Fruit fly (Drosophila melanogaster) whole organism, embryonic: Measurements from ENCODE around the gene Gcat.

Experiments
- Aef1 ChIP-seq: fragments of 200-800 bp; sonication (Bioruptor generic); IDR thresholded peaks from 3 replicates; pipeline ENCODE4 v1.3.6; 2022; ENCODE audit warnings: missing biosample characterization, missing genetic modification characterization
- Atf6 ChIP-seq: fragments of 200-800 bp; sonication (Bioruptor generic); IDR thresholded peaks from 2 replicates; pipeline ENCODE4 v1.3.6; 2022; ENCODE audit warnings: missing biosample characterization, missing genetic modification characterization
- CG1024 ChIP-seq: fragments of 200-800 bp; sonication (Bioruptor generic); IDR thresholded peaks from 2 replicates; pipeline ENCODE4 v1.3.6; 2022; ENCODE audit warnings: missing biosample characterization, missing genetic modification characterization
- CG10321 ChIP-seq: fragments of 200-800 bp; sonication (Bioruptor generic); IDR thresholded peaks from 2 replicates; pipeline ENCODE4 v1.3.6; 2022; ENCODE audit warnings: missing biosample characterization, missing genetic modification characterization
- CG12071 ChIP-seq: fragments of 200-800 bp; sonication (Bioruptor generic); optimal IDR thresholded peaks from 3 replicates; lab custom pipeline; 2018; ENCODE audit warnings: missing biosample characterization, mild to moderate bottlenecking, missing genetic modification characterization
- CG12104 ChIP-seq: fragments of 200-800 bp; sonication (Bioruptor generic); optimal IDR thresholded peaks from 3 replicates; lab custom pipeline; 2016; ENCODE audit warnings: missing biosample characterization, missing genetic modification characterization
- CG13775 ChIP-seq: fragments of 200-800 bp; sonication (Bioruptor generic); optimal IDR thresholded peaks from 3 replicates; lab custom pipeline; 2017; ENCODE audit warnings: missing biosample characterization, mild to moderate bottlenecking, missing genetic modification characterization
- CG14014 ChIP-seq: fragments of 200-800 bp; sonication (Bioruptor generic); IDR thresholded peaks from 2 replicates; pipeline ENCODE4 v1.3.6; 2022; ENCODE audit warnings: missing biosample characterization, missing genetic modification characterization
- CG14441 ChIP-seq: fragments of 200-800 bp; sonication (Bioruptor generic); IDR thresholded peaks from 2 replicates; pipeline ENCODE4 v1.3.6; 2022; ENCODE audit warnings: missing biosample characterization, missing genetic modification characterization
- CG14965 ChIP-seq: fragments of 200-800 bp; sonication (Bioruptor generic); optimal IDR thresholded peaks from 2 replicates; lab custom pipeline; 2016; ENCODE audit warnings: missing biosample characterization, missing genetic modification characterization, borderline replicate concordance
- CG15073 ChIP-seq: fragments of 200-800 bp; sonication (Bioruptor generic); optimal IDR thresholded peaks from 2 replicates; lab custom pipeline; 2016; ENCODE audit warnings: missing biosample characterization, missing genetic modification characterization
- CG18476 ChIP-seq: fragments of 200-800 bp; sonication (Bioruptor generic); optimal IDR thresholded peaks from 2 replicates; lab custom pipeline; 2016; ENCODE audit warnings: missing biosample characterization, mild to moderate bottlenecking, missing genetic modification characterization
- CG2678 ChIP-seq: fragments of 200-800 bp; sonication (Bioruptor generic); optimal IDR thresholded peaks from 3 replicates; lab custom pipeline; 2019; ENCODE audit warnings: missing biosample characterization, mild to moderate bottlenecking, missing genetic modification characterization, moderate library complexity
- CG30403 ChIP-seq: fragments of 200-800 bp; sonication (Bioruptor generic); optimal IDR thresholded peaks from 3 replicates; lab custom pipeline; 2016; ENCODE audit warnings: missing biosample characterization, missing genetic modification characterization
- CG31388 ChIP-seq: fragments of 200-800 bp; sonication (Bioruptor generic); optimal IDR thresholded peaks from 2 replicates; lab custom pipeline; 2016; ENCODE audit warnings: missing biosample characterization, missing genetic modification characterization
- CG7357 ChIP-seq: fragments of 200-800 bp; sonication (Bioruptor generic); IDR thresholded peaks from 3 replicates; pipeline ENCODE4 v1.3.6; 2022; ENCODE audit warnings: missing biosample characterization, missing genetic modification characterization
- CHES-1-like ChIP-seq: fragments of 200-800 bp; sonication (Bioruptor generic); optimal IDR thresholded peaks from 2 replicates; lab custom pipeline; 2016; ENCODE audit warnings: missing biosample characterization, missing genetic modification characterization
- CTCF ChIP-seq: fragments of 200-800 bp; sonication (Bioruptor generic); optimal IDR thresholded peaks from 2 replicates; lab custom pipeline; 2017; ENCODE audit warnings: missing biosample characterization, mild to moderate bottlenecking, missing genetic modification characterization, moderate library complexity
- CoRest ChIP-seq: fragments of 200-800 bp; sonication (Bioruptor generic); optimal IDR thresholded peaks from 3 replicates; lab custom pipeline; 2018; ENCODE audit warnings: missing biosample characterization, mild to moderate bottlenecking, missing genetic modification characterization, moderate library complexity
- CrebB ChIP-seq: fragments of 200-800 bp; sonication (Bioruptor generic); optimal IDR thresholded peaks from 3 replicates; lab custom pipeline; 2018; ENCODE audit warnings: missing biosample characterization, mild to moderate bottlenecking, missing genetic modification characterization
- MESR4 ChIP-seq: fragments of 200-800 bp; sonication (Bioruptor generic); optimal IDR thresholded peaks from 2 replicates; lab custom pipeline; 2018; ENCODE audit warnings: missing biosample characterization, mild to moderate bottlenecking, missing genetic modification characterization, moderate library complexity
- PHDP ChIP-seq: fragments of 200-800 bp; sonication (Bioruptor generic); optimal IDR thresholded peaks from 3 replicates; lab custom pipeline; 2018; ENCODE audit warnings: missing biosample characterization, mild to moderate bottlenecking, missing genetic modification characterization, moderate library complexity
- Spps ChIP-seq: fragments of 200-800 bp; sonication (Bioruptor generic); optimal IDR thresholded peaks from 2 replicates; lab custom pipeline; 2018; ENCODE audit warnings: missing biosample characterization, mild to moderate bottlenecking, missing genetic modification characterization
- TFAM ChIP-seq: fragments of 200-800 bp; sonication (Bioruptor generic); optimal IDR thresholded peaks from 2 replicates; lab custom pipeline; 2017; ENCODE audit warnings: missing biosample characterization, missing genetic modification characterization, inconsistent platforms
- Tbp ChIP-seq: fragments of >200 bp; optimal IDR thresholded peaks from 2 replicates; lab custom pipeline; 2018; ENCODE audit warnings: missing biosample characterization, missing genetic modification characterization
- Trl ChIP-seq, 3 experiments: fragments of >200 bp in 2 of 3; fragments of 200-800 bp in 1 of 3; sonication (Bioruptor generic) in 1 of 3; optimal IDR thresholded peaks; 2 replicates in 1 of 3; 3 replicates in 2 of 3; lab custom pipeline; 2016 to 2017; ENCODE audit warnings: missing biosample characterization in 1 of 3, missing genetic modification characterization in 1 of 3
- YL-1 ChIP-seq: fragments of 200-800 bp; sonication (Bioruptor generic); optimal IDR thresholded peaks from 3 replicates; lab custom pipeline; 2017; ENCODE audit warnings: missing biosample characterization, mild to moderate bottlenecking, missing genetic modification characterization
- az2 ChIP-seq: fragments of 200-800 bp; sonication (Bioruptor generic); optimal IDR thresholded peaks from 3 replicates; lab custom pipeline; 2016; ENCODE audit warnings: missing biosample characterization, missing genetic modification characterization
- bab2 ChIP-seq: fragments of 200-800 bp; sonication (Bioruptor generic); optimal IDR thresholded peaks from 2 replicates; lab custom pipeline; 2016; ENCODE audit warnings: missing biosample characterization, missing genetic modification characterization
- btn ChIP-seq: fragments of 200-800 bp; sonication (Bioruptor generic); optimal IDR thresholded peaks from 2 replicates; lab custom pipeline; 2016; ENCODE audit warnings: missing biosample characterization, missing genetic modification characterization
- dimm ChIP-seq: fragments of 200-800 bp; sonication (Bioruptor generic); IDR thresholded peaks from 2 replicates; pipeline ENCODE4 v1.3.6; 2022; ENCODE audit warnings: missing biosample characterization, missing genetic modification characterization
- eve ChIP-seq, 2 experiments: fragments of >200 bp; optimal IDR thresholded peaks; 2 replicates each; lab custom pipeline; 2017; ENCODE audit warnings: missing biosample characterization in 2 of 2, missing genetic modification characterization in 2 of 2
- eyg ChIP-seq: fragments of 200-800 bp; sonication (Bioruptor generic); optimal IDR thresholded peaks from 3 replicates; lab custom pipeline; 2016; ENCODE audit warnings: missing biosample characterization, missing genetic modification characterization
- gcm2 ChIP-seq: fragments of 200-800 bp; sonication (Bioruptor generic); optimal IDR thresholded peaks from 2 replicates; lab custom pipeline; 2016; ENCODE audit warnings: missing biosample characterization, missing genetic modification characterization
- hb ChIP-seq: fragments of 200-800 bp; sonication (Bioruptor generic); IDR thresholded peaks from 3 replicates; pipeline ENCODE4 v1.3.6; 2022; ENCODE audit warnings: missing biosample characterization, missing genetic modification characterization; ENCODE audit not compliant: partially characterized antibody
- hkb ChIP-seq, 2 experiments: fragments of 200-800 bp in 1 of 2; fragments of >200 bp in 1 of 2; sonication (Bioruptor generic) in 1 of 2; IDR thresholded peaks in 1 of 2; optimal IDR thresholded peaks in 1 of 2; 2 replicates each; pipeline versions ENCODE4 v1.3.6 to Lab custom; 2017 to 2022; ENCODE audit warnings: missing biosample characterization in 1 of 2, missing genetic modification characterization in 1 of 2
- jumu ChIP-seq: fragments of 200-800 bp; sonication (Bioruptor generic); optimal IDR thresholded peaks from 3 replicates; lab custom pipeline; 2016; ENCODE audit warnings: missing biosample characterization, missing genetic modification characterization
- kah ChIP-seq: fragments of 200-800 bp; sonication (Bioruptor generic); optimal IDR thresholded peaks from 2 replicates; lab custom pipeline; 2018; ENCODE audit warnings: missing biosample characterization, mild to moderate bottlenecking, missing genetic modification characterization
- kay ChIP-seq: fragments of 200-800 bp; sonication (Bioruptor generic); optimal IDR thresholded peaks from 2 replicates; lab custom pipeline; 2016; ENCODE audit warnings: missing biosample characterization, missing genetic modification characterization
- nerfin-1 ChIP-seq: fragments of 200-800 bp; sonication (Bioruptor generic); optimal IDR thresholded peaks from 3 replicates; lab custom pipeline; 2019; ENCODE audit warnings: missing biosample characterization, mild to moderate bottlenecking, missing genetic modification characterization, moderate library complexity
- odd ChIP-seq: fragments of 200-800 bp; sonication (Bioruptor generic); optimal IDR thresholded peaks from 2 replicates; lab custom pipeline; 2017; ENCODE audit warnings: missing biosample characterization, mild to moderate bottlenecking, missing genetic modification characterization
- pita ChIP-seq: fragments of 200-800 bp; sonication (Bioruptor generic); optimal IDR thresholded peaks from 2 replicates; lab custom pipeline; 2017; ENCODE audit warnings: missing biosample characterization, mild to moderate bottlenecking, missing genetic modification characterization
- rib ChIP-seq: fragments of 200-800 bp; sonication (Bioruptor generic); IDR thresholded peaks from 2 replicates; pipeline ENCODE4 v1.3.6; 2022; ENCODE audit warnings: missing biosample characterization, missing genetic modification characterization
- ro ChIP-seq: fragments of 200-800 bp; sonication (Bioruptor generic); IDR thresholded peaks from 2 replicates; pipeline ENCODE4 v1.3.6; 2022; ENCODE audit warnings: missing biosample characterization, missing genetic modification characterization
- sna ChIP-seq: fragments of 200-800 bp; sonication (Bioruptor generic); IDR thresholded peaks from 2 replicates; pipeline ENCODE4 v1.3.6; 2022; ENCODE audit warnings: missing biosample characterization, missing genetic modification characterization; ENCODE audit not compliant: partially characterized antibody
- sqz ChIP-seq: fragments of 200-800 bp; sonication (Bioruptor generic); optimal IDR thresholded peaks from 3 replicates; lab custom pipeline; 2018; ENCODE audit warnings: missing biosample characterization, mild to moderate bottlenecking, missing genetic modification characterization
- trh ChIP-seq: fragments of 200-800 bp; sonication (Bioruptor generic); optimal IDR thresholded peaks from 2 replicates; lab custom pipeline; 2016; ENCODE audit warnings: missing biosample characterization, missing genetic modification characterization
- unc-4 ChIP-seq: fragments of 200-800 bp; sonication (Bioruptor generic); IDR thresholded peaks from 2 replicates; pipeline ENCODE4 v1.3.6; 2022; ENCODE audit warnings: missing biosample characterization, missing genetic modification characterization; ENCODE audit not compliant: partially characterized antibody
- wdn ChIP-seq: fragments of 200-800 bp; sonication (Bioruptor generic); IDR thresholded peaks from 2 replicates; pipeline ENCODE4 v1.3.6; 2022; ENCODE audit warnings: missing biosample characterization, missing genetic modification characterization

Gene Gcat

DNA sequence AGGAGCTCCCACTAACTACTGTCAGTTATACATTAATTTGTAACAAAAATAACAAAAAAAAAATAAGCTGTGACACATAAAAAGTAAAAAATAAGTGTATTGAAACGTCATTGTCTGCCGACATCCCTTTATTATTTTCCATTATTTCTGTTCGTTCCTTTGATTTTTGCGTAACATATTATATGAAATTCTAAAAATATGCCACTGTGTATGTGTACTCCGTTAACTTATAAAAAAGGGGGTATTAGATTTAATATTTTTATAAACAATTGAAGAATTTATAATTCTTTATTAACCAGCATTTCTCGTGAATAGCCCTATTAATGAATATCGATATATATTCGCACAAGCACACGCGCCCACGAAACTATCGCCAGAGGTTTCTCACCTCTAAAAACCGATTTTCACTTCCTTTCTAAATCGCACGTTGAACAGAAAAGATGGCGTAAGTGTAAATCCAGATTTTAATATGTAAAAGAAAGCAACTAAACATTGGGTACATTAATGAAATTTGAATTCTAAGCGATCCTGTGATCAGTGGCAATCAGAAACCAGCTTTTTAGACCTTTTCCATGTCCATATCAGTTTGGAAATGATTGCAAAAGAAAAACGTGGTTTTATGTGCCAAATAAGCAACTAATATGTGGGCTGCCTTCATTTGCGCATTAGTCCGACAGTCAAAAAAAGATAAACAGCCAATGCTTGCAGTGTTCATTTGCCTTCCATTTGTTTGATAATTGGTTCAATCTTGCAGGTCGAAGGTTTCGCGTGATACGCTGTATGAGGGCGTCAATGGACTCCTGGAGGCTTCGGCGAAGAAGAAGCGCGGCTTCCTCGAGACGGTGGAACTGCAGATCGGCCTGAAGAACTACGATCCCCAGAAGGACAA, 22.0 kb upstream of the Gcat start, which contains the start of gene RpL10Ab (continued):
- peak; percentile 60 for TF ChIP-seq CTCF (GFP tag; lab: Kevin White, UChicago)
- peak; percentile 69 for TF ChIP-seq wdn
- no peak for TF ChIP-seq Trl (optimal IDR thresholded peaks at IDR 0.05; lab: Kevin White, UChicago)
- TF ChIP-seq Trl (GFP tag; optimal IDR thresholded peaks at IDR 0.05; lab: Kevin White, UChicago), result peak; percentile 54
- TF ChIP-seq CG13775 (GFP tag; lab: Kevin White, UChicago), result peak; percentile 79
- TF ChIP-seq Spps (tag; lab: Kevin White, UChicago), result no peak
- no peak for TF ChIP-seq jumu (GFP tag; lab: Kevin White, UChicago)
- TF ChIP-seq TFAM (GFP tag; lab: Kevin White, UChicago), result no peak
- TF ChIP-seq CG31388 (GFP tag; lab: Kevin White, UChicago), result no peak
- peak; percentile 65 for TF ChIP-seq CG12104 (GFP tag; lab: Kevin White, UChicago)
- peak; percentile 48 for TF ChIP-seq az2 (GFP tag; lab: Kevin White, UChicago)
- no peak for TF ChIP-seq eve (GFP tag; optimal IDR thresholded peaks at IDR 0.05; lab: Kevin White, UChicago)
- TF ChIP-seq bab2 (GFP tag; lab: Kevin White, UChicago), result no peak
- peak; percentile 66; the same call in 1 of the 3 replicates for TF ChIP-seq CG7357 (GFP tag; lab: Robert Waterston, UW)
- peak; percentile 73 for TF ChIP-seq CoRest (tag; lab: Kevin White, UChicago)
- TF ChIP-seq Atf6, result peak; percentile 39
- no peak for TF ChIP-seq ro (GFP tag; lab: Robert Waterston, UW)
- TF ChIP-seq nerfin-1 (tag; lab: Kevin White, UChicago), result peak; percentile 2
- TF ChIP-seq dimm (GFP tag; lab: Robert Waterston, UW), result 0 out of 2 replicates have a peak, but pooled peaks have one; percentile 9
- no peak; the same call in none of the 2 replicates for TF ChIP-seq CG14014 (GFP tag; lab: Robert Waterston, UW)
- TF ChIP-seq eyg, result no peak
- TF ChIP-seq PHDP (tag; lab: Kevin White, UChicago), result peak; percentile 46
- TF ChIP-seq pita, result no peak
- no peak for TF ChIP-seq Tbp (GFP tag; lab: Kevin White, UChicago)
- peak; percentile 28 for TF ChIP-seq sqz (GFP tag; lab: Kevin White, UChicago)
- peak; percentile 37 for TF ChIP-seq odd (GFP tag; lab: Kevin White, UChicago)
- TF ChIP-seq CHES-1-like (GFP tag; lab: Kevin White, UChicago), result peak; percentile 2
- peak; percentile 60; the same call in 1 of the 2 replicates for TF ChIP-seq CG1024 (GFP tag; lab: Robert Waterston, UW)
- TF ChIP-seq CG15073 (GFP tag; lab: Kevin White, UChicago), result no peak
- TF ChIP-seq trh, result no peak
- TF ChIP-seq hkb (optimal IDR thresholded peaks at IDR 0.05; lab: Kevin White, UChicago), result no peak
- TF ChIP-seq hkb (GFP tag; IDR thresholded peaks at IDR 0.05; lab: Robert Waterston, UW), result no peak
- peak; percentile 50 for TF ChIP-seq CG2678 (tag; lab: Kevin White, UChicago)
- TF ChIP-seq MESR4, result peak; percentile 99
- TF ChIP-seq CG30403 (GFP tag; lab: Kevin White, UChicago), result peak; percentile 83
- TF ChIP-seq gcm2, result no peak
- TF ChIP-seq CG14965 (GFP tag; lab: Kevin White, UChicago), result no peak
- peak; percentile 15 for TF ChIP-seq CG18476 (GFP tag; lab: Kevin White, UChicago)
- TF ChIP-seq CG10321 (GFP tag; lab: Robert Waterston, UW), result no peak
- peak; percentile 13 for TF ChIP-seq kah (GFP tag; lab: Kevin White, UChicago)
- TF ChIP-seq YL-1 (GFP tag; lab: Kevin White, UChicago), result peak; percentile 92
- TF ChIP-seq CG12071 (GFP tag; lab: Kevin White, UChicago), result peak; percentile 82
- TF ChIP-seq sna (GFP tag; lab: Robert Waterston, UW), result peak; percentile 19; the same call in 1 of the 2 replicates
- TF ChIP-seq CG14441 (GFP tag; lab: Robert Waterston, UW), result peak; percentile 59
- no peak for TF ChIP-seq btn (GFP tag; lab: Kevin White, UChicago)
- peak; percentile 32; the same call in 1 of the 3 replicates for TF ChIP-seq Aef1
- TF ChIP-seq rib (GFP tag; lab: Robert Waterston, UW), result peak; percentile 67; the same call in 1 of the 2 replicates
- peak; percentile 65 for TF ChIP-seq unc-4 (GFP tag; lab: Robert Waterston, UW)
- TF ChIP-seq CrebB (tag; lab: Kevin White, UChicago), result peak; percentile 44
- TF ChIP-seq kay (GFP tag; lab: Kevin White, UChicago), result no peak
- peak; percentile 80 for TF ChIP-seq hb (GFP tag; lab: Robert Waterston, UW)
